Fruit fly (Drosophila melanogaster) whole organism, wandering third instar larva: ENCODE measurements around the gene Sem1.
A peak's percentile ranks its signal among the peaks of the same experiment; 100 is the strongest.

Experiments
- Abd-B ChIP-seq: fragments of >200 bp; optimal IDR thresholded peaks from 2 replicates; lab custom pipeline; 2017; ENCODE audit warnings: missing biosample characterization, missing genetic modification characterization
- CG32264 ChIP-seq: fragments of 200-800 bp; sonication (Bioruptor generic); optimal IDR thresholded peaks from 2 replicates; lab custom pipeline; 2016; ENCODE audit warnings: missing biosample characterization, missing genetic modification characterization
- CG9705 ChIP-seq: fragments of 200-800 bp; sonication (Bioruptor generic); optimal IDR thresholded peaks from 2 replicates; lab custom pipeline; 2018; ENCODE audit warnings: missing biosample characterization, mild to moderate bottlenecking, missing genetic modification characterization
- CrebA ChIP-seq: fragments of 200-800 bp; sonication (Bioruptor generic); optimal IDR thresholded peaks from 2 replicates; lab custom pipeline; 2016; ENCODE audit warnings: missing biosample characterization, mild to moderate bottlenecking, missing genetic modification characterization, borderline replicate concordance
- Dfd ChIP-seq: fragments of >200 bp; optimal IDR thresholded peaks from 2 replicates; lab custom pipeline; 2017; ENCODE audit warnings: missing biosample characterization, missing genetic modification characterization
- Dif ChIP-seq: fragments of 200-275, 200-300 bp; sonication (Bioruptor generic); optimal IDR thresholded peaks from 2 replicates; lab custom pipeline; 2018; ENCODE audit warnings: missing biosample characterization, missing genetic modification characterization; ENCODE audit not compliant: partially characterized antibody
- GATAd ChIP-seq: sonication (Bioruptor generic); optimal IDR thresholded peaks from 2 replicates; lab custom pipeline; 2016; ENCODE audit warnings: missing biosample characterization, missing genetic modification characterization
- HLH106 ChIP-seq: fragments of 200-800 bp; optimal IDR thresholded peaks from 3 replicates; lab custom pipeline; 2019; ENCODE audit warnings: missing biosample characterization, mild to moderate bottlenecking, missing genetic modification characterization, moderate library complexity
- Hnf4 ChIP-seq: fragments of 200-800 bp; sonication (Bioruptor generic); optimal IDR thresholded peaks from 2 replicates; lab custom pipeline; 2016; ENCODE audit warnings: missing biosample characterization, mild to moderate bottlenecking, missing genetic modification characterization
- Hr78 ChIP-seq: fragments of >200 bp; optimal IDR thresholded peaks from 2 replicates; lab custom pipeline; 2017; ENCODE audit warnings: missing biosample characterization, missing genetic modification characterization
- Hr83 ChIP-seq: fragments of 200-300 bp; sonication (Bioruptor generic); optimal IDR thresholded peaks from 2 replicates; lab custom pipeline; 2016; ENCODE audit warnings: missing biosample characterization, mild to moderate bottlenecking, missing genetic modification characterization, moderate library complexity; ENCODE audit not compliant: poor library complexity, severe bottlenecking
- Jra ChIP-seq: sonication (Bioruptor generic); optimal IDR thresholded peaks from 2 replicates; lab custom pipeline; 2016; ENCODE audit warnings: missing biosample characterization, missing genetic modification characterization
- Mio ChIP-seq: sonication (Bioruptor generic); optimal IDR thresholded peaks from 2 replicates; lab custom pipeline; 2016; ENCODE audit warnings: missing biosample characterization, missing genetic modification characterization
- Myc ChIP-seq: fragments of >200 bp; optimal IDR thresholded peaks from 2 replicates; lab custom pipeline; 2017
- N ChIP-seq: fragments of >200 bp; optimal IDR thresholded peaks from 2 replicates; lab custom pipeline; 2018; ENCODE audit warnings: missing biosample characterization, missing external identifiers, missing genetic modification characterization
- OdsH ChIP-seq: fragments of 200-800 bp; sonication (Bioruptor generic); optimal IDR thresholded peaks from 2 replicates; lab custom pipeline; 2016; ENCODE audit warnings: missing biosample characterization, mild to moderate bottlenecking, missing genetic modification characterization
- Rel ChIP-seq, 2 experiments: fragments of 200-800 bp; sonication (Bioruptor generic) in 1 of 2; optimal IDR thresholded peaks; 2 replicates in 1 of 2; 3 replicates in 1 of 2; lab custom pipeline; 2016 to 2019; ENCODE audit warnings: mild to moderate bottlenecking in 2 of 2, missing biosample characterization in 2 of 2, missing genetic modification characterization in 2 of 2, moderate library complexity in 1 of 2
- Sp1 ChIP-seq: fragments of 200-800 bp; sonication (Bioruptor generic); optimal IDR thresholded peaks from 3 replicates; lab custom pipeline; 2019; ENCODE audit warnings: missing biosample characterization, mild to moderate bottlenecking, missing genetic modification characterization, moderate library complexity
- Vsx2 ChIP-seq: fragments of 200-300, 225-300 bp; sonication (Bioruptor generic); optimal IDR thresholded peaks from 2 replicates; lab custom pipeline; 2018; ENCODE audit warnings: missing biosample characterization, missing genetic modification characterization; ENCODE audit not compliant: partially characterized antibody
- br ChIP-seq: fragments of 200-800 bp; sonication (Bioruptor generic); optimal IDR thresholded peaks from 2 replicates; lab custom pipeline; 2016; ENCODE audit warnings: missing biosample characterization, missing genetic modification characterization
- brk ChIP-seq: fragments of 200-800 bp; sonication (Bioruptor generic); optimal IDR thresholded peaks from 2 replicates; lab custom pipeline; 2016; ENCODE audit warnings: missing biosample characterization, mild to moderate bottlenecking, missing genetic modification characterization
- dl ChIP-seq, 2 experiments: fragments of 175-275, 200-275 bp in 1 of 2; fragments of 200-275 bp in 1 of 2; sonication (Bioruptor generic); optimal IDR thresholded peaks; lab custom pipeline; 2018; ENCODE audit warnings: mild to moderate bottlenecking in 2 of 2, missing biosample characterization in 2 of 2, missing genetic modification characterization in 2 of 2, moderate library complexity in 2 of 2; ENCODE audit not compliant: partially characterized antibody in 2 of 2, insufficient read depth in 1 of 2
- dmrt93B ChIP-seq: fragments of 200-800 bp; sonication (Bioruptor generic); optimal IDR thresholded peaks from 2 replicates; lab custom pipeline; 2018; ENCODE audit warnings: missing biosample characterization, mild to moderate bottlenecking, missing genetic modification characterization
- dsf ChIP-seq: sonication (Bioruptor generic); optimal IDR thresholded peaks from 2 replicates; lab custom pipeline; 2016; ENCODE audit warnings: missing biosample characterization, missing genetic modification characterization, borderline replicate concordance
- ey ChIP-seq: fragments of 200-800 bp; sonication (Bioruptor generic); optimal IDR thresholded peaks from 2 replicates; lab custom pipeline; 2016; ENCODE audit warnings: missing biosample characterization, missing genetic modification characterization
- foxo ChIP-seq, 2 experiments: fragments of 200-800 bp; sonication (Bioruptor generic); optimal IDR thresholded peaks; 2 replicates in 1 of 2; 3 replicates in 1 of 2; lab custom pipeline; 2016 to 2017; ENCODE audit warnings: missing biosample characterization in 2 of 2, missing genetic modification characterization in 2 of 2
- fru ChIP-seq: fragments of 200-800 bp; sonication (Bioruptor generic); optimal IDR thresholded peaks from 3 replicates; lab custom pipeline; 2016; ENCODE audit warnings: missing biosample characterization, mild to moderate bottlenecking, missing genetic modification characterization
- h ChIP-seq: fragments of 200-800 bp; sonication (Bioruptor generic); optimal IDR thresholded peaks from 3 replicates; lab custom pipeline; 2016; ENCODE audit warnings: missing biosample characterization, mild to moderate bottlenecking, missing genetic modification characterization
- jim ChIP-seq: fragments of 175-275, 200-325 bp; sonication (Bioruptor generic); optimal IDR thresholded peaks from 2 replicates; lab custom pipeline; 2016; ENCODE audit warnings: missing biosample characterization, mild to moderate bottlenecking, missing genetic modification characterization
- lola ChIP-seq: fragments of >200 bp; optimal IDR thresholded peaks from 2 replicates; lab custom pipeline; 2017; ENCODE audit warnings: missing biosample characterization, missing genetic modification characterization
- pan ChIP-seq: fragments of >200 bp; optimal IDR thresholded peaks from 2 replicates; lab custom pipeline; 2017
- psq ChIP-seq: fragments of 200-800 bp; sonication (Bioruptor generic); optimal IDR thresholded peaks from 3 replicates; lab custom pipeline; 2017; ENCODE audit warnings: missing biosample characterization, mild to moderate bottlenecking, missing genetic modification characterization, moderate library complexity
- rgr ChIP-seq: fragments of 200-800 bp; sonication (Bioruptor generic); optimal IDR thresholded peaks from 3 replicates; lab custom pipeline; 2016; ENCODE audit warnings: missing biosample characterization, mild to moderate bottlenecking, missing genetic modification characterization
- sage ChIP-seq: fragments of 200-800 bp; sonication (Bioruptor generic); optimal IDR thresholded peaks from 2 replicates; lab custom pipeline; 2016; ENCODE audit warnings: missing biosample characterization, mild to moderate bottlenecking, missing genetic modification characterization
- sv ChIP-seq: fragments of 200-800 bp; sonication (Bioruptor generic); optimal IDR thresholded peaks from 3 replicates; lab custom pipeline; 2016; ENCODE audit warnings: missing biosample characterization, missing genetic modification characterization
- tai ChIP-seq: sonication (Bioruptor generic); optimal IDR thresholded peaks from 2 replicates; lab custom pipeline; 2016; ENCODE audit warnings: missing biosample characterization, missing genetic modification characterization
- usp ChIP-seq: fragments of >200 bp; optimal IDR thresholded peaks from 2 replicates; lab custom pipeline; 2017; ENCODE audit warnings: missing biosample characterization, missing genetic modification characterization
- woc ChIP-seq: sonication (Bioruptor generic); optimal IDR thresholded peaks from 2 replicates; lab custom pipeline; 2016; ENCODE audit warnings: missing biosample characterization, mild to moderate bottlenecking, missing genetic modification characterization

Sem1 gene

dm6 chr2L:7049009-7049647 is 14.7 kb upstream of the Sem1 start:
- no peak for TF ChIP-seq sage (GFP tag; lab: Kevin White, UChicago)
- peak; percentile 78 for TF ChIP-seq woc
- TF ChIP-seq Dfd = no peak
- TF ChIP-seq Hr83 (GFP tag; lab: Kevin White, UChicago) = peak; percentile 67
- TF ChIP-seq Jra = no peak
- TF ChIP-seq Dif (GFP tag; lab: Kevin White, UChicago) = peak; percentile 60
- TF ChIP-seq tai (GFP tag; lab: Kevin White, UChicago) = no peak
- TF ChIP-seq Sp1 (GFP tag; lab: Kevin White, UChicago) = peak; percentile 60
- no peak for TF ChIP-seq OdsH (GFP tag; lab: Kevin White, UChicago)
- TF ChIP-seq CrebA (GFP tag; lab: Kevin White, UChicago) = no peak
- peak; percentile 37 for TF ChIP-seq psq (GFP tag; lab: Kevin White, UChicago)
- no peak for TF ChIP-seq dmrt93B
- peak; percentile 1 for TF ChIP-seq fru
- peak; percentile 13 for TF ChIP-seq brk (GFP tag; lab: Kevin White, UChicago)
- TF ChIP-seq HLH106 (tag; lab: Kevin White, UChicago) = peak; percentile 5
- TF ChIP-seq Hnf4 (GFP tag; lab: Kevin White, UChicago) = peak; percentile 65
- TF ChIP-seq Vsx2 (GFP tag; lab: Kevin White, UChicago) = no peak
- no peak for TF ChIP-seq br
- no peak for TF ChIP-seq Hr78
- TF ChIP-seq GATAd (GFP tag; lab: Kevin White, UChicago) = no peak
- TF ChIP-seq pan (lab: Kevin White, UChicago) = no peak
- TF ChIP-seq N (GFP tag; lab: Kevin White, UChicago) = no peak
- TF ChIP-seq jim (GFP tag; lab: Kevin White, UChicago) = no peak
- TF ChIP-seq Myc (lab: Kevin White, UChicago) = no peak
- TF ChIP-seq CG32264 = no peak
- no peak for TF ChIP-seq ey (GFP tag; lab: Kevin White, UChicago)
- peak; percentile 16 for TF ChIP-seq h (GFP tag; lab: Kevin White, UChicago)
- peak; percentile 1 to 15 for TF ChIP-seq foxo (GFP tag; optimal IDR thresholded peaks at IDR 0.05; lab: Kevin White, UChicago)
- TF ChIP-seq dsf (GFP tag; lab: Kevin White, UChicago) = no peak
- TF ChIP-seq Mio (GFP tag; lab: Kevin White, UChicago) = no peak
- TF ChIP-seq dl (GFP tag; optimal IDR thresholded peaks at IDR 0.05; lab: Kevin White, UChicago; ENCODE audit: insufficient read depth in 1 of 2, partially characterized antibody in 2 of 2) = peak in 1 of 2 experiments; percentile 39
- TF ChIP-seq Rel (GFP tag; optimal IDR thresholded peaks at IDR 0.05; lab: Kevin White, UChicago) = no peak
- TF ChIP-seq Rel (tag; optimal IDR thresholded peaks at IDR 0.05; lab: Kevin White, UChicago) = peak; percentile 41
- no peak for TF ChIP-seq lola (GFP tag; lab: Kevin White, UChicago)
- no peak for TF ChIP-seq Abd-B (GFP tag; lab: Kevin White, UChicago)
- TF ChIP-seq sv = no peak
- no peak for TF ChIP-seq CG9705
- no peak for TF ChIP-seq usp
- TF ChIP-seq rgr (GFP tag; lab: Kevin White, UChicago) = no peak

DNA sequence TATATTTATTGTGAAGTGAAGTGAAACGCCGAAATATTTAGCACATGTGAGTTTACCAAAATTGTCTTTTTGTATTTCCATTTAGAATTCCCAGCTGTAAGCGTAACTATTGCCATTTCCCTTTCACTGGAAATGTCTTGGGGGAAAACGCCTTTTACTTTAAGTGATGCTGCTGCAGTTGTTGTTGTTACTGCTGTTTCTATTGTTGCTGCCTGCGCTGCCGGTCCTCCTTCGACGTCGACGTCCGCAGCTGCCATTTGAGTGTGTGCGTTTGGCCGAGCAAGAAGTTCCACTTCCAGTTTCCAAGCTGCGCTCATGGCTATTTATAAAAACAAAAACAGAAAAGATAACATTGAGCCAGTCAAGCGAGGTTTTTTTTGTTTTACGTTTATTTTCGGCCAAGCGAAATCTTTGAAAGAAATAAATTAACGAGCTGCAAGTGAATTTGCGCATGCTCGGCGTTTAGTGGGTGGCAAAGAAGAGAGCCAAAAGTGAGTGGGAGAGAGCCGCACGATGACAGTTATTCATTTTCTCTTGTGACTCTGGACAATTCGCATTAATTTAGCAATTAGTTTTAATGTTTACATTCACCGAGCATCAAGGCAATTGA is 14.0 kb upstream of the Sem1 start:
- no peak for TF ChIP-seq Mio (GFP tag; lab: Kevin White, UChicago)
- no peak for TF ChIP-seq OdsH (GFP tag; lab: Kevin White, UChicago)
- TF ChIP-seq CG32264 = no peak
- TF ChIP-seq jim (GFP tag; lab: Kevin White, UChicago) = no peak
- no peak for TF ChIP-seq Sp1 (GFP tag; lab: Kevin White, UChicago)
- TF ChIP-seq woc = no peak
- no peak for TF ChIP-seq foxo (GFP tag; optimal IDR thresholded peaks at IDR 0.05; lab: Kevin White, UChicago)
- no peak for TF ChIP-seq HLH106 (tag; lab: Kevin White, UChicago)
- TF ChIP-seq Abd-B (GFP tag; lab: Kevin White, UChicago) = no peak
- TF ChIP-seq psq (GFP tag; lab: Kevin White, UChicago) = no peak
- TF ChIP-seq sv = no peak
